Worm (Caenorhabditis elegans) whole organism, late embryonic: Measurements from ENCODE around the gene F52F10.2.

ENCODE experiments used
- ceh-34 ChIP-seq: sonication (generic microtip); optimal IDR thresholded peaks from 2 replicates; lab custom pipeline; 2016; ENCODE audit warnings: mild to moderate bottlenecking, missing genetic modification characterization, missing compliant biosample characterization
- nfya-1 ChIP-seq: sonication (generic microtip); optimal IDR thresholded peaks from 2 replicates; lab custom pipeline; 2017; ENCODE audit warnings: missing genetic modification characterization, mild to moderate bottlenecking, missing compliant biosample characterization, antibody characterized with exemption, moderate library complexity
- nhr-11 ChIP-seq: fragments of 150-350 bp; optimal IDR thresholded peaks from 2 replicates; lab custom pipeline; 2014; ENCODE audit warnings: missing biosample characterization, missing genetic modification characterization
- pha-4 ChIP-seq: fragments of 150-350 bp; optimal IDR thresholded peaks from 2 replicates; lab custom pipeline; 2018; ENCODE audit warnings: missing biosample characterization, missing genetic modification reagents, missing genetic modification characterization
- tbx-7 ChIP-seq: sonication (generic microtip); optimal IDR thresholded peaks from 2 replicates; lab custom pipeline; 2016; ENCODE audit warnings: missing genotype, missing genetic modification characterization, missing compliant biosample characterization
- unc-42 ChIP-seq: sonication (generic microtip); optimal IDR thresholded peaks from 2 replicates; lab custom pipeline; 2016; ENCODE audit warnings: missing genotype, missing genetic modification characterization, missing compliant biosample characterization

- no peak for TF ChIP-seq pha-4 (tag; lab: Kevin White, UChicago)
- TF ChIP-seq tbx-7 (tag; lab: Kevin White, UChicago): no peak
- no peak for TF ChIP-seq nhr-11 (tag; lab: Kevin White, UChicago)
- no peak for TF ChIP-seq unc-42 (tag; lab: Kevin White, UChicago)
- TF ChIP-seq nfya-1 (tag; lab: Kevin White, UChicago): no peak
- TF ChIP-seq ceh-34 (tag; lab: Kevin White, UChicago): no peak
Measured at ce11 chrV:1538842-1539241, 9.1 kb upstream of the F52F10.2 start.
